Worm (Caenorhabditis elegans): ENCODE results near the gene C33E10.1.

- TF ChIP-seq ama-1 (optimal IDR thresholded peaks at IDR 0.05), result no peak
- no peak for TF ChIP-seq ama-1 (GFP tag; optimal IDR thresholded peaks at IDR 0.05)
- TF ChIP-seq B0336.3 (GFP tag; IDR thresholded peaks at IDR 0.05), result no peak
- no peak for TF ChIP-seq Y53F4B.3 (GFP tag; IDR thresholded peaks at IDR 0.05)
- TF ChIP-seq F49E8.2 (tag; optimal IDR thresholded peaks at IDR 0.05; ENCODE audit: insufficient read depth), result no peak
- TF ChIP-seq sea-2 (GFP tag; IDR thresholded peaks at IDR 0.05), result no peak
- TF ChIP-seq xnd-1 (tag; optimal IDR thresholded peaks at IDR 0.05), result no peak
- TF ChIP-seq dpl-1 (GFP tag; optimal IDR thresholded peaks at IDR 0.05), result no peak
- no peak for TF ChIP-seq unc-62 (GFP tag; optimal IDR thresholded peaks at IDR 0.05)
- TF ChIP-seq F57A8.1 (GFP tag; optimal IDR thresholded peaks at IDR 0.05), result no peak
- TF ChIP-seq hsf-1 (GFP tag; IDR thresholded peaks at IDR 0.05), result no peak
- no peak for TF ChIP-seq madf-8 (GFP tag; conservative IDR thresholded peaks at IDR 0.05)
- no peak for TF ChIP-seq attf-6 (GFP tag; IDR thresholded peaks at IDR 0.05)
Measured at ce11 chrX:17329075-17329474, 24.1 kb downstream of the C33E10.1 start.

Data from whole organism, young adult.